Worm (Caenorhabditis elegans) whole organism, L4 larva: ENCODE results near the gene mpst-3.

Source experiments
- D1046.2 ChIP-seq: fragments of 200-800 bp; sonication (Bioruptor generic); IDR thresholded peaks from 2 replicates; pipeline ENCODE4 v1.3.6; 2022; ENCODE audit warnings: missing genetic modification characterization, missing compliant biosample characterization
- F10B5.3 ChIP-seq: sonication (generic microtip); optimal IDR thresholded peaks from 2 replicates; lab custom pipeline; 2016; ENCODE audit warnings: mild to moderate bottlenecking, missing genetic modification characterization, missing compliant biosample characterization
- F37D6.2 ChIP-seq: sonication (generic microtip); optimal IDR thresholded peaks from 2 replicates; lab custom pipeline; 2016; ENCODE audit warnings: mild to moderate bottlenecking, missing genetic modification characterization, missing compliant biosample characterization
- F44E2.7 ChIP-seq: fragments of 200-800 bp; sonication (Bioruptor generic); IDR thresholded peaks from 2 replicates; pipeline ENCODE4 v2.1.2; 2022; ENCODE audit warnings: missing genetic modification characterization, missing compliant biosample characterization
- T20F7.1 ChIP-seq: fragments of 200-800 bp; sonication (Bioruptor generic); optimal IDR thresholded peaks from 2 replicates; lab custom pipeline; 2018; ENCODE audit warnings: mild to moderate bottlenecking, missing genetic modification characterization, missing compliant biosample characterization
- Y105C5A.15 ChIP-seq: fragments of 200-800 bp; sonication (Bioruptor generic); IDR thresholded peaks from 2 replicates; pipeline ENCODE4 v1.3.6; 2022; ENCODE audit warnings: missing genetic modification characterization, missing compliant biosample characterization
- Y48G9A.11 ChIP-seq: fragments of 200-800 bp; sonication (Bioruptor generic); IDR thresholded peaks from 2 replicates; pipeline ENCODE4 v1.3.6; 2022; ENCODE audit warnings: missing genetic modification reagents, missing genetic modification characterization, missing compliant biosample characterization
- Y5F2A.4 ChIP-seq: fragments of 200-800 bp; sonication (Bioruptor generic); optimal IDR thresholded peaks from 2 replicates; lab custom pipeline; 2018; ENCODE audit warnings: mild to moderate bottlenecking, missing genetic modification characterization, missing compliant biosample characterization
- ZK337.2 ChIP-seq: fragments of 200-800 bp; sonication (Bioruptor generic); IDR thresholded peaks from 2 replicates; pipeline ENCODE4 v1.3.6; 2022; ENCODE audit warnings: missing genetic modification reagents, missing genetic modification characterization, missing compliant biosample characterization
- ZK546.5 ChIP-seq, 2 experiments: sonication (generic microtip); optimal IDR thresholded peaks; 2 replicates each; lab custom pipeline; 2017; ENCODE audit warnings: missing biosample characterization in 2 of 2, missing genetic modification characterization in 2 of 2
- ceh-20 ChIP-seq: fragments of 200-800 bp; sonication (Bioruptor generic); IDR thresholded peaks from 2 replicates; pipeline ENCODE4 v1.3.6; 2022; ENCODE audit warnings: missing genetic modification reagents, missing genetic modification characterization, missing compliant biosample characterization
- ceh-28 ChIP-seq: fragments of 150-350 bp; optimal IDR thresholded peaks from 2 replicates; lab custom pipeline; 2014; ENCODE audit warnings: missing biosample characterization, missing genetic modification reagents, missing genetic modification characterization
- ceh-32 ChIP-seq: sonication (generic microtip); optimal IDR thresholded peaks from 2 replicates; lab custom pipeline; 2016; ENCODE audit warnings: mild to moderate bottlenecking, missing genetic modification characterization, missing compliant biosample characterization; ENCODE audit not compliant: poor library complexity
- cey-2 ChIP-seq: sonication (generic microtip); optimal IDR thresholded peaks from 3 replicates; lab custom pipeline; 2017; ENCODE audit warnings: missing genetic modification characterization, mild to moderate bottlenecking, missing compliant biosample characterization, antibody characterized with exemption, borderline replicate concordance; ENCODE audit not compliant: insufficient read depth
- ctbp-1 ChIP-seq: fragments of 200-800 bp; sonication (Bioruptor generic); IDR thresholded peaks from 2 replicates; pipeline ENCODE4 v1.3.6; 2022; ENCODE audit warnings: missing genetic modification reagents, missing genetic modification characterization, missing compliant biosample characterization
- daf-16 ChIP-seq, 3 experiments: sonication (generic microtip); optimal IDR thresholded peaks; 2 replicates each; lab custom pipeline; 2016 to 2017; ENCODE audit warnings: missing genetic modification characterization in 3 of 3, missing genetic modification reagents in 3 of 3, mild to moderate bottlenecking in 2 of 3, missing compliant biosample characterization in 2 of 3, missing biosample characterization in 1 of 3, moderate library complexity in 1 of 3
- daf-19 ChIP-seq: fragments of 200-800 bp; sonication (Bioruptor generic); conservative IDR thresholded peaks from 2 replicates; pipeline ENCODE4 v1.3.6; 2022; ENCODE audit warnings: missing genetic modification characterization, missing compliant biosample characterization
- daf-8 ChIP-seq: fragments of 200-800 bp; sonication (Bioruptor generic); IDR thresholded peaks from 2 replicates; pipeline ENCODE4 v1.3.6; 2022; ENCODE audit warnings: missing genetic modification characterization, missing compliant biosample characterization
- dve-1 ChIP-seq: sonication (generic microtip); optimal IDR thresholded peaks from 2 replicates; lab custom pipeline; 2017; ENCODE audit warnings: antibody characterized with exemption, mild to moderate bottlenecking, missing genetic modification characterization, missing compliant biosample characterization; ENCODE audit not compliant: insufficient read depth
- egl-27 ChIP-seq: sonication (generic microtip); optimal IDR thresholded peaks from 3 replicates; lab custom pipeline; 2017; ENCODE audit warnings: missing biosample characterization, missing genetic modification reagents, missing genetic modification characterization
- egl-43 ChIP-seq: fragments of 200-800 bp; sonication (Bioruptor generic); IDR thresholded peaks from 2 replicates; pipeline ENCODE4 v1.3.6; 2022; ENCODE audit warnings: missing genetic modification reagents, missing genetic modification characterization, missing compliant biosample characterization
- fkh-10 ChIP-seq: fragments of 150-350 bp; optimal IDR thresholded peaks from 2 replicates; lab custom pipeline; 2014; ENCODE audit warnings: missing biosample characterization, missing genetic modification reagents, missing genetic modification characterization
- hif-1 ChIP-seq, 2 experiments: sonication (generic microtip); optimal IDR thresholded peaks; 2 replicates each; lab custom pipeline; 2016 to 2017; ENCODE audit warnings: missing compliant biosample characterization in 2 of 2, missing genetic modification characterization in 2 of 2, missing genetic modification reagents in 2 of 2, missing genotype in 2 of 2, mild to moderate bottlenecking in 1 of 2
- hlh-30 ChIP-seq: sonication (generic microtip); optimal IDR thresholded peaks from 2 replicates; lab custom pipeline; 2017; ENCODE audit warnings: antibody characterized with exemption, mild to moderate bottlenecking, missing genetic modification characterization, missing compliant biosample characterization; ENCODE audit not compliant: insufficient read depth
- hmg-1.1 ChIP-seq: fragments of 200-800 bp; sonication (Bioruptor generic); IDR thresholded peaks from 2 replicates; pipeline ENCODE4 v1.3.6; 2022; ENCODE audit warnings: missing genetic modification reagents, missing genetic modification characterization, missing compliant biosample characterization
- lim-7 ChIP-seq: fragments of 200-800 bp; sonication (Bioruptor generic); IDR thresholded peaks from 2 replicates; pipeline ENCODE4 v1.3.6; 2022; ENCODE audit warnings: missing genetic modification characterization, missing compliant biosample characterization
- lin-1 ChIP-seq: fragments of 200-800 bp; sonication (Bioruptor generic); IDR thresholded peaks from 2 replicates; pipeline ENCODE4 v1.3.6; 2022; ENCODE audit warnings: missing genetic modification reagents, missing genetic modification characterization, missing compliant biosample characterization
- lin-29 ChIP-seq: fragments of 200-800 bp; sonication (Bioruptor generic); IDR thresholded peaks from 2 replicates; pipeline ENCODE4 v1.3.6; 2022; ENCODE audit warnings: missing genetic modification reagents, missing genetic modification characterization, missing compliant biosample characterization
- lin-38 ChIP-seq: fragments of 200-800 bp; sonication (Bioruptor generic); IDR thresholded peaks from 2 replicates; pipeline ENCODE4 v1.3.6; 2022; ENCODE audit warnings: missing genetic modification reagents, missing genetic modification characterization, missing compliant biosample characterization
- lin-39 ChIP-seq: fragments of 150-350 bp; optimal IDR thresholded peaks from 2 replicates; lab custom pipeline; 2014; ENCODE audit warnings: missing biosample characterization, missing genetic modification reagents, missing genetic modification characterization
- lsy-2 ChIP-seq, 2 experiments: fragments of 150-350 bp in 1 of 2; sonication (generic microtip) in 1 of 2; optimal IDR thresholded peaks; 2 replicates each; lab custom pipeline; 2014 to 2017; ENCODE audit warnings: missing biosample characterization in 2 of 2, missing genetic modification characterization in 2 of 2
- madf-9 ChIP-seq: fragments of 200-800 bp; sonication (Bioruptor generic); conservative IDR thresholded peaks from 2 replicates; pipeline ENCODE4 v1.3.6; 2022; ENCODE audit warnings: missing genetic modification reagents, missing genetic modification characterization, missing compliant biosample characterization
- mep-1 ChIP-seq: fragments of 150-350 bp; sonication (generic microtip); optimal IDR thresholded peaks from 3 replicates; lab custom pipeline; 2014; ENCODE audit warnings: missing biosample characterization, missing genetic modification characterization
- nhr-102 ChIP-seq: sonication (generic microtip); optimal IDR thresholded peaks from 2 replicates; lab custom pipeline; 2016; ENCODE audit warnings: mild to moderate bottlenecking, missing genetic modification characterization, moderate library complexity, missing compliant biosample characterization
- nhr-11 ChIP-seq: fragments of 150-350 bp; optimal IDR thresholded peaks from 2 replicates; lab custom pipeline; 2014; ENCODE audit warnings: missing biosample characterization, missing genetic modification characterization
- nhr-25 ChIP-seq: sonication (generic microtip); optimal IDR thresholded peaks from 2 replicates; lab custom pipeline; 2017; ENCODE audit warnings: missing genetic modification characterization, mild to moderate bottlenecking, missing compliant biosample characterization, antibody characterized with exemption, moderate library complexity, borderline replicate concordance; ENCODE audit not compliant: insufficient read depth
- nhr-41 ChIP-seq: fragments of 200-800 bp; sonication (Bioruptor generic); IDR thresholded peaks from 2 replicates; pipeline ENCODE4 v1.3.6; 2022; ENCODE audit warnings: missing genetic modification reagents, missing genetic modification characterization, missing compliant biosample characterization
- nhr-42 ChIP-seq: fragments of 200-800 bp; sonication (Bioruptor generic); IDR thresholded peaks from 2 replicates; pipeline ENCODE4 v1.3.6; 2022; ENCODE audit warnings: missing genetic modification characterization, missing compliant biosample characterization
- nhr-6 ChIP-seq: fragments of 150-350 bp; optimal IDR thresholded peaks from 2 replicates; lab custom pipeline; 2014; ENCODE audit warnings: missing biosample characterization, missing genetic modification characterization
- pqm-1 ChIP-seq: sonication (generic microtip); optimal IDR thresholded peaks from 2 replicates; lab custom pipeline; 2017; ENCODE audit warnings: missing biosample characterization, missing genetic modification characterization
- rbr-2 ChIP-seq: sonication (generic microtip); optimal IDR thresholded peaks from 2 replicates; lab custom pipeline; 2016; ENCODE audit warnings: missing genotype, missing genetic modification characterization, missing compliant biosample characterization
- saeg-2 ChIP-seq: fragments of 200-800 bp; sonication (Bioruptor generic); IDR thresholded peaks from 2 replicates; pipeline ENCODE4 v1.3.6; 2022; ENCODE audit warnings: missing genetic modification reagents, missing genetic modification characterization, missing compliant biosample characterization
- skn-1 ChIP-seq: fragments of 150-350 bp; optimal IDR thresholded peaks from 2 replicates; lab custom pipeline; 2014; ENCODE audit warnings: missing biosample characterization, missing genetic modification characterization
- tag-97 ChIP-seq: fragments of 200-800 bp; sonication (Bioruptor generic); IDR thresholded peaks from 2 replicates; pipeline ENCODE4 v1.3.6; 2022; ENCODE audit warnings: missing genetic modification characterization, missing compliant biosample characterization
- tra-1 ChIP-seq: fragments of 200-800 bp; sonication (Bioruptor generic); IDR thresholded peaks from 2 replicates; pipeline ENCODE4 v1.3.6; 2022; ENCODE audit warnings: missing genetic modification reagents, missing genetic modification characterization, missing compliant biosample characterization
- unc-130 ChIP-seq: sonication (generic microtip); optimal IDR thresholded peaks from 2 replicates; lab custom pipeline; 2016; ENCODE audit warnings: missing genetic modification reagents, missing genetic modification characterization, missing compliant biosample characterization
- unc-62 ChIP-seq, 3 experiments: fragments of 150-350 bp in 1 of 3; sonication (generic microtip); optimal IDR thresholded peaks in 2 of 3; peaks in 1 of 3; 1 replicate in 1 of 3; 2 replicates in 2 of 3; lab custom pipeline; 2014 to 2017; ENCODE audit warnings: missing biosample characterization in 3 of 3, missing genetic modification characterization in 3 of 3, missing genetic modification reagents in 3 of 3, missing genotype in 1 of 3
- zfp-3 ChIP-seq: fragments of 200-800 bp; sonication (Bioruptor generic); conservative IDR thresholded peaks from 2 replicates; pipeline ENCODE4 v1.3.6; 2022; ENCODE audit warnings: missing genetic modification reagents, missing genetic modification characterization, missing compliant biosample characterization
- zip-11 ChIP-seq: fragments of 200-800 bp; sonication (Bioruptor generic); IDR thresholded peaks from 2 replicates; pipeline ENCODE4 v1.3.6; 2022; ENCODE audit warnings: missing genetic modification characterization, missing compliant biosample characterization

mpst-3 gene

DNA sequence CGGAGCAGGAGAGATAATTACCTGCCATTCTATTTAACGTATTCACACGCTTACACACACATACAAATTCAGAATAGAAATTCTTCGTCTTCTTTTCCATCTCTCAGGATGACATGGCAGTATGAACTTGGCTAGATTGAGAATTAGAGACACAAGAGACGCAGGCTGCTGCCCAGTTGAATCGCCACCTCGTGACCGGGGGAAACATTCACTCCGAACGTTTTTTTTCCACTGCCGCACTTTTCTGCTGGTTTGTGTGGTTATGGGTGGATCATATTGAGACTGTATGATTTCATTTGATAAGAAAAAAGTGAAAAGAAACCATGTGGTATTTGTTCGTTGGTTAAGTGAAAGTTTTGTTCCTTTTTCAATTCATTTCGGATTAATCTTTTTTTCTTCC is 45.8 kb upstream of the mpst-3 start:
- no peak for TF ChIP-seq egl-27 (tag; lab: Kevin White, UChicago)
- no peak for TF ChIP-seq lin-1 (GFP tag; lab: Robert Waterston, UW)
- TF ChIP-seq T20F7.1 = peak; percentile 41
- TF ChIP-seq tag-97 (GFP tag; lab: Robert Waterston, UW) = no peak
- no peak for TF ChIP-seq nhr-25 (tag; lab: Kevin White, UChicago)
- no peak for TF ChIP-seq daf-16 (GFP tag; optimal IDR thresholded peaks at IDR 0.05; lab: Kevin White, UChicago)
- peak; percentile 74 for TF ChIP-seq daf-16 (tag; optimal IDR thresholded peaks at IDR 0.05; lab: Kevin White, UChicago)
- no peak for TF ChIP-seq Y5F2A.4 (GFP tag; lab: Kevin White, UChicago)
- TF ChIP-seq zfp-3 (GFP tag; lab: Robert Waterston, UW) = peak; percentile 55; the same call in 1 of the 2 replicates
- peak; percentile 57; the same call in 1 of the 2 replicates for TF ChIP-seq saeg-2
- TF ChIP-seq ZK337.2 (GFP tag; lab: Robert Waterston, UW) = no peak
- TF ChIP-seq ctbp-1 (GFP tag; lab: Robert Waterston, UW) = peak; percentile 68
- no peak for TF ChIP-seq F10B5.3 (tag; lab: Kevin White, UChicago)
- no peak for TF ChIP-seq F37D6.2 (tag; lab: Kevin White, UChicago)
- no peak for TF ChIP-seq Y48G9A.11 (GFP tag; lab: Robert Waterston, UW)
- no peak for TF ChIP-seq fkh-10 (GFP tag; lab: Kevin White, UChicago)
- peak; percentile 65 for TF ChIP-seq nhr-11 (tag; lab: Kevin White, UChicago)
- peak in 1 of 2 experiments; percentile 75 for TF ChIP-seq lsy-2 (tag; optimal IDR thresholded peaks at IDR 0.05; lab: Kevin White, UChicago)
- peak; percentile 34 for TF ChIP-seq pqm-1 (tag; lab: Kevin White, UChicago)
- peak; percentile 98 for TF ChIP-seq hlh-30 (tag; lab: Kevin White, UChicago)
- 0 out of 2 replicates have a peak, but pooled peaks have one; percentile 12 for TF ChIP-seq nhr-41
- peak; percentile 87 for TF ChIP-seq cey-2 (tag; lab: Kevin White, UChicago)
- TF ChIP-seq dve-1 = peak; percentile 91
- peak in 1 of 2 experiments; percentile 98 for TF ChIP-seq unc-62 (GFP tag; optimal IDR thresholded peaks at IDR 0.05 in 1 of 2; lab: Kevin White, UChicago)
- peak; percentile 23 for TF ChIP-seq unc-62 (tag; optimal IDR thresholded peaks at IDR 0.05; lab: Kevin White, UChicago)
- TF ChIP-seq lin-29 (GFP tag; lab: Robert Waterston, UW) = no peak
- TF ChIP-seq daf-19 (GFP tag; lab: Robert Waterston, UW) = no peak
- no peak for TF ChIP-seq skn-1 (tag; lab: Kevin White, UChicago)
- no peak for TF ChIP-seq lin-39
- TF ChIP-seq ZK546.5 (tag; optimal IDR thresholded peaks at IDR 0.05; lab: Kevin White, UChicago) = no peak
- TF ChIP-seq hmg-1.1 (GFP tag; lab: Robert Waterston, UW) = peak; percentile 75
- no peak for TF ChIP-seq zip-11 (GFP tag; lab: Robert Waterston, UW)
- no peak for TF ChIP-seq unc-130
- TF ChIP-seq F44E2.7 (GFP tag; lab: Robert Waterston, UW) = no peak
- TF ChIP-seq nhr-6 (tag; lab: Kevin White, UChicago) = peak; percentile 24
- TF ChIP-seq mep-1 (tag; lab: Kevin White, UChicago) = peak; percentile 83
- TF ChIP-seq daf-8 (GFP tag; lab: Robert Waterston, UW) = no peak
- no peak for TF ChIP-seq rbr-2 (tag; lab: Kevin White, UChicago)
- TF ChIP-seq egl-43 = 0 out of 2 replicates have a peak, but pooled peaks have one; percentile 33
- TF ChIP-seq nhr-42 (GFP tag; lab: Robert Waterston, UW) = no peak
- TF ChIP-seq tra-1 (GFP tag; lab: Robert Waterston, UW) = peak; percentile 86
- TF ChIP-seq madf-9 (GFP tag; lab: Robert Waterston, UW) = no peak
- TF ChIP-seq nhr-102 (tag; lab: Kevin White, UChicago) = peak; percentile 52
- TF ChIP-seq lim-7 = no peak
- no peak for TF ChIP-seq Y105C5A.15
- TF ChIP-seq ceh-28 (tag; lab: Kevin White, UChicago) = no peak
- 0 out of 2 replicates have a peak, but pooled peaks have one; percentile 18 for TF ChIP-seq lin-38
- TF ChIP-seq ceh-20 = peak; percentile 82
- TF ChIP-seq ceh-32 = no peak
- peak in 1 of 2 experiments; percentile 61 for TF ChIP-seq hif-1 (tag; optimal IDR thresholded peaks at IDR 0.05; lab: Kevin White, UChicago)
- no peak for TF ChIP-seq D1046.2 (GFP tag; lab: Robert Waterston, UW)
